Fruit fly (Drosophila melanogaster) whole organism, embryonic: ENCODE data around the gene CG17327.

Source experiments
- BEAF-32 ChIP-seq: fragments of 200-800 bp; sonication (Bioruptor generic); optimal IDR thresholded peaks from 3 replicates; lab custom pipeline; 2017; ENCODE audit warnings: missing biosample characterization, missing genetic modification characterization, mild to moderate bottlenecking, moderate library complexity, missing genetic modification reagents
- C15 ChIP-seq: fragments of 200-800 bp; sonication (Bioruptor generic); IDR thresholded peaks from 3 replicates; pipeline ENCODE4 v1.3.6; 2022; ENCODE audit warnings: missing biosample characterization, missing genetic modification characterization
- CG11504 ChIP-seq: fragments of 200-800 bp; sonication (Bioruptor generic); optimal IDR thresholded peaks from 3 replicates; lab custom pipeline; 2019; ENCODE audit warnings: missing biosample characterization, mild to moderate bottlenecking, missing genetic modification characterization, moderate library complexity
- CG13296 ChIP-seq: fragments of 200-800 bp; sonication (Bioruptor generic); optimal IDR thresholded peaks from 3 replicates; lab custom pipeline; 2018; ENCODE audit warnings: missing biosample characterization, mild to moderate bottlenecking, missing genetic modification characterization
- CG13424 ChIP-seq: fragments of 200-800 bp; sonication (Bioruptor generic); optimal IDR thresholded peaks from 2 replicates; lab custom pipeline; 2019; ENCODE audit warnings: missing biosample characterization, mild to moderate bottlenecking, missing genetic modification characterization, moderate library complexity
- CG14050 ChIP-seq: fragments of 200-800 bp; sonication (Bioruptor generic); IDR thresholded peaks from 3 replicates; pipeline ENCODE4 v1.3.6; 2022; ENCODE audit warnings: missing biosample characterization, missing genetic modification characterization
- CG17385 ChIP-seq: fragments of 200-800 bp; sonication (Bioruptor generic); optimal IDR thresholded peaks from 3 replicates; lab custom pipeline; 2018; ENCODE audit warnings: missing biosample characterization, mild to moderate bottlenecking, missing genetic modification characterization
- CG2889 ChIP-seq: fragments of 200-800 bp; sonication (Bioruptor generic); IDR thresholded peaks from 3 replicates; pipeline ENCODE4 v1.3.6; 2022; ENCODE audit warnings: missing biosample characterization, missing genetic modification characterization
- CG33213 ChIP-seq: fragments of 200-800 bp; sonication (Bioruptor generic); optimal IDR thresholded peaks from 3 replicates; lab custom pipeline; 2016; ENCODE audit warnings: missing biosample characterization, missing genetic modification characterization
- CG6765 ChIP-seq: fragments of 200-800 bp; sonication (Bioruptor generic); optimal IDR thresholded peaks from 3 replicates; lab custom pipeline; 2017; ENCODE audit warnings: missing biosample characterization, mild to moderate bottlenecking, missing genetic modification characterization
- CG7372 ChIP-seq: fragments of 200-800 bp; sonication (Bioruptor generic); IDR thresholded peaks from 2 replicates; pipeline ENCODE4 v1.3.6; 2022; ENCODE audit warnings: missing biosample characterization, missing genetic modification characterization
- CG7786 ChIP-seq: fragments of 200-800 bp; sonication (Bioruptor generic); optimal IDR thresholded peaks from 2 replicates; lab custom pipeline; 2016; ENCODE audit warnings: missing biosample characterization, missing genetic modification characterization
- CG9215 ChIP-seq: fragments of 200-800 bp; sonication (Bioruptor generic); IDR thresholded peaks from 2 replicates; pipeline ENCODE4 v1.3.6; 2022; ENCODE audit warnings: missing biosample characterization, missing genetic modification characterization
- CG9609 ChIP-seq: fragments of 200-800 bp; sonication (Bioruptor generic); optimal IDR thresholded peaks from 3 replicates; lab custom pipeline; 2016; ENCODE audit warnings: missing biosample characterization, missing genetic modification characterization
- Camta ChIP-seq: fragments of 200-800 bp; sonication (Bioruptor generic); optimal IDR thresholded peaks from 2 replicates; lab custom pipeline; 2016; ENCODE audit warnings: missing biosample characterization, missing genetic modification characterization
- CkIIα-i1 ChIP-seq: fragments of 200-800 bp; sonication (Bioruptor generic); IDR thresholded peaks from 2 replicates; pipeline ENCODE4 v1.3.6; 2022; ENCODE audit warnings: missing biosample characterization, missing genetic modification characterization
- Dad ChIP-seq: fragments of 200-800 bp; sonication (Bioruptor generic); optimal IDR thresholded peaks from 3 replicates; lab custom pipeline; 2016; ENCODE audit warnings: missing biosample characterization, missing genetic modification characterization
- Deaf1 ChIP-seq: fragments of 200-800 bp; optimal IDR thresholded peaks from 3 replicates; lab custom pipeline; 2019; ENCODE audit warnings: missing biosample characterization, mild to moderate bottlenecking, missing genetic modification characterization, moderate library complexity
- Dip3 ChIP-seq: fragments of 200-800 bp; sonication (Bioruptor generic); optimal IDR thresholded peaks from 3 replicates; lab custom pipeline; 2016; ENCODE audit warnings: missing biosample characterization, missing genetic modification characterization
- Dref ChIP-seq: fragments of 200-800 bp; sonication (Bioruptor generic); IDR thresholded peaks from 2 replicates; pipeline ENCODE4 v1.3.6; 2022; ENCODE audit warnings: missing biosample characterization, missing genetic modification characterization
- Ets65A ChIP-seq: fragments of 200-800 bp; sonication (Bioruptor generic); peaks from one replicate; lab custom pipeline; 2016; ENCODE audit warnings: missing biosample characterization, missing genetic modification characterization
- Gsc ChIP-seq: fragments of 200-800 bp; sonication (Bioruptor generic); IDR thresholded peaks from 2 replicates; pipeline ENCODE4 v1.3.6; 2022; ENCODE audit warnings: missing biosample characterization, missing genetic modification characterization
- HLH54F ChIP-seq: fragments of 200-800 bp; sonication (Bioruptor generic); optimal IDR thresholded peaks from 3 replicates; lab custom pipeline; 2016; ENCODE audit warnings: missing biosample characterization, missing genetic modification characterization
- Hand ChIP-seq: fragments of 200-800 bp; sonication (Bioruptor generic); optimal IDR thresholded peaks from 2 replicates; lab custom pipeline; 2017; ENCODE audit warnings: mild to moderate bottlenecking, missing biosample characterization, missing genetic modification reagents, missing genetic modification characterization
- Hey ChIP-seq: fragments of 200-800 bp; sonication (Bioruptor generic); optimal IDR thresholded peaks from 3 replicates; lab custom pipeline; 2018; ENCODE audit warnings: missing biosample characterization, mild to moderate bottlenecking, missing genetic modification characterization
- Med ChIP-seq: fragments of 200-800 bp; sonication (Bioruptor generic); peaks from one replicate; lab custom pipeline; 2016; ENCODE audit warnings: missing biosample characterization, missing genetic modification characterization, mild to moderate bottlenecking, inconsistent platforms, moderate library complexity
- Opbp ChIP-seq: fragments of 200-800 bp; sonication (Bioruptor generic); IDR thresholded peaks from 3 replicates; pipeline ENCODE4 v1.3.6; 2022; ENCODE audit warnings: missing biosample characterization, missing genetic modification characterization; ENCODE audit not compliant: partially characterized antibody
- Vsx1 ChIP-seq: fragments of 200-800 bp; sonication (Bioruptor generic); optimal IDR thresholded peaks from 2 replicates; lab custom pipeline; 2017; ENCODE audit warnings: missing biosample characterization, mild to moderate bottlenecking, missing genetic modification characterization, missing genetic modification reagents
- ato ChIP-seq: fragments of 200-800 bp; sonication (Bioruptor generic); IDR thresholded peaks from 2 replicates; pipeline ENCODE4 v1.3.6; 2022; ENCODE audit warnings: missing biosample characterization, missing genetic modification characterization; ENCODE audit not compliant: partially characterized antibody
- bcd ChIP-seq: fragments of 200-800 bp; sonication (Bioruptor generic); optimal IDR thresholded peaks from 2 replicates; lab custom pipeline; 2017; ENCODE audit warnings: missing biosample characterization, mild to moderate bottlenecking, missing genetic modification characterization
- fd3F ChIP-seq: fragments of 200-800 bp; sonication (Bioruptor generic); optimal IDR thresholded peaks from 2 replicates; lab custom pipeline; 2018; ENCODE audit warnings: missing biosample characterization, mild to moderate bottlenecking, missing genetic modification characterization, moderate library complexity
- fru ChIP-seq: fragments of >200 bp; optimal IDR thresholded peaks from 2 replicates; lab custom pipeline; 2017
- gcm2 ChIP-seq: fragments of 200-800 bp; sonication (Bioruptor generic); optimal IDR thresholded peaks from 2 replicates; lab custom pipeline; 2016; ENCODE audit warnings: missing biosample characterization, missing genetic modification characterization
- gem ChIP-seq: fragments of 200-800 bp; sonication (Bioruptor generic); optimal IDR thresholded peaks from 2 replicates; lab custom pipeline; 2019; ENCODE audit warnings: missing biosample characterization, mild to moderate bottlenecking, missing genetic modification characterization, moderate library complexity
- ind ChIP-seq: fragments of 200-800 bp; sonication (Bioruptor generic); optimal IDR thresholded peaks from 3 replicates; lab custom pipeline; 2016; ENCODE audit warnings: missing biosample characterization, missing genetic modification characterization
- klu ChIP-seq: fragments of 200-800 bp; sonication (Bioruptor generic); IDR thresholded peaks from 2 replicates; pipeline ENCODE4 v1.3.6; 2022; ENCODE audit warnings: missing biosample characterization, missing genetic modification characterization
- kni ChIP-seq: fragments of 200-800 bp; sonication (Bioruptor generic); optimal IDR thresholded peaks from 3 replicates; lab custom pipeline; 2017; ENCODE audit warnings: mild to moderate bottlenecking, missing biosample characterization, missing genetic modification reagents, missing genetic modification characterization
- knrl ChIP-seq: fragments of 200-800 bp; sonication (Bioruptor generic); IDR thresholded peaks from 3 replicates; pipeline ENCODE4 v1.3.6; 2022; ENCODE audit warnings: missing biosample characterization, missing genetic modification characterization; ENCODE audit not compliant: partially characterized antibody
- odd ChIP-seq: fragments of 200-800 bp; sonication (Bioruptor generic); optimal IDR thresholded peaks from 2 replicates; lab custom pipeline; 2017; ENCODE audit warnings: missing biosample characterization, mild to moderate bottlenecking, missing genetic modification characterization
- pum ChIP-seq: fragments of 200-800 bp; sonication (Bioruptor generic); optimal IDR thresholded peaks from 2 replicates; lab custom pipeline; 2016; ENCODE audit warnings: missing biosample characterization, missing genetic modification characterization
- rib ChIP-seq: fragments of 200-800 bp; sonication (Bioruptor generic); IDR thresholded peaks from 2 replicates; pipeline ENCODE4 v1.3.6; 2022; ENCODE audit warnings: missing biosample characterization, missing genetic modification characterization
- sens ChIP-seq: fragments of 200-800 bp; sonication (Bioruptor generic); peaks from one replicate; lab custom pipeline; 2016; ENCODE audit warnings: missing biosample characterization, missing genetic modification characterization
- slp2 ChIP-seq: fragments of 200-800 bp; sonication (Bioruptor generic); optimal IDR thresholded peaks from 2 replicates; lab custom pipeline; 2016; ENCODE audit warnings: missing biosample characterization, missing genetic modification characterization
- sqz ChIP-seq: fragments of 200-800 bp; sonication (Bioruptor generic); optimal IDR thresholded peaks from 3 replicates; lab custom pipeline; 2018; ENCODE audit warnings: missing biosample characterization, mild to moderate bottlenecking, missing genetic modification characterization
- stc ChIP-seq: fragments of 200-800 bp; sonication (Bioruptor generic); IDR thresholded peaks from 2 replicates; pipeline ENCODE4 v1.3.6; 2022; ENCODE audit warnings: missing biosample characterization, missing genetic modification characterization
- tgo ChIP-seq: fragments of 200-800 bp; sonication (Bioruptor generic); IDR thresholded peaks from 3 replicates; pipeline ENCODE4 v1.3.6; 2022; ENCODE audit warnings: missing biosample characterization, missing genetic modification characterization
- tin ChIP-seq: fragments of 200-800 bp; sonication (Bioruptor generic); optimal IDR thresholded peaks from 3 replicates; lab custom pipeline; 2016; ENCODE audit warnings: missing biosample characterization, missing genetic modification characterization
- trem ChIP-seq: fragments of 200-800 bp; optimal IDR thresholded peaks from 3 replicates; lab custom pipeline; 2019; ENCODE audit warnings: missing biosample characterization, mild to moderate bottlenecking, missing genetic modification characterization, moderate library complexity
- ttk ChIP-seq: fragments of 200-800 bp; sonication (Bioruptor generic); IDR thresholded peaks from 2 replicates; pipeline ENCODE4 v2.1.2; 2022; ENCODE audit warnings: missing biosample characterization, missing genetic modification characterization
- vnd ChIP-seq: fragments of 200-800 bp; sonication (Bioruptor generic); IDR thresholded peaks from 3 replicates; pipeline ENCODE4 v1.3.6; 2022; ENCODE audit warnings: missing biosample characterization, missing genetic modification characterization; ENCODE audit not compliant: partially characterized antibody

The CG17327 gene

dm6 chr3R:12960929-12961855 lies 36.3 kb downstream of the CG17327 start, which contains the start of gene Spc25 (continued):
- 0 out of 2 replicates have a peak, but pooled peaks have one; percentile 31 for TF ChIP-seq stc
- TF ChIP-seq CG7372 = no peak
- peak; percentile 66 for TF ChIP-seq pum (GFP tag; lab: Kevin White, UChicago)
- no peak for TF ChIP-seq Hand (GFP tag; lab: Kevin White, UChicago)
- TF ChIP-seq CG7786 (GFP tag; lab: Kevin White, UChicago) = peak; percentile 37
- TF ChIP-seq vnd (GFP tag; lab: Robert Waterston, UW) = peak; percentile 87
- TF ChIP-seq bcd (GFP tag; lab: Kevin White, UChicago) = no peak
- TF ChIP-seq Hey = no peak
- TF ChIP-seq CG9609 = peak; percentile 52
- TF ChIP-seq ato (GFP tag; lab: Robert Waterston, UW) = peak; percentile 95
- no peak for TF ChIP-seq gcm2 (GFP tag; lab: Kevin White, UChicago)
- peak; percentile 49; the same call in 1 of the 2 replicates for TF ChIP-seq CG9215 (GFP tag; lab: Robert Waterston, UW)
- peak; percentile 64 for TF ChIP-seq tin (GFP tag; lab: Kevin White, UChicago)
- TF ChIP-seq gem (tag; lab: Kevin White, UChicago) = peak; percentile 49
- peak; percentile 14; the same call in 1 of the 3 replicates for TF ChIP-seq tgo (GFP tag; lab: Robert Waterston, UW)
- TF ChIP-seq trem (tag; lab: Kevin White, UChicago) = peak; percentile 84
- no peak for TF ChIP-seq klu (GFP tag; lab: Robert Waterston, UW)
- no peak for TF ChIP-seq fru (lab: Kevin White, UChicago)
- peak; percentile 88 for TF ChIP-seq rib (GFP tag; lab: Robert Waterston, UW)
- TF ChIP-seq Ets65A (GFP tag; lab: Kevin White, UChicago) = peak; percentile 95
- TF ChIP-seq Dip3 (GFP tag; lab: Kevin White, UChicago) = peak; percentile 35
- peak; percentile 91 for TF ChIP-seq BEAF-32 (GFP tag; lab: Kevin White, UChicago)
- peak; percentile 26 for TF ChIP-seq fd3F
- TF ChIP-seq odd (GFP tag; lab: Kevin White, UChicago) = no peak
- TF ChIP-seq slp2 = peak; percentile 50
- peak; percentile 95 for TF ChIP-seq knrl (GFP tag; lab: Robert Waterston, UW)
- TF ChIP-seq CG14050 (GFP tag; lab: Robert Waterston, UW) = no peak
- peak; percentile 91 for TF ChIP-seq sens
- peak; percentile 97 for TF ChIP-seq Opbp (GFP tag; lab: Robert Waterston, UW)
- TF ChIP-seq Gsc (GFP tag; lab: Robert Waterston, UW) = no peak
- peak; percentile 18 for TF ChIP-seq CG13296 (GFP tag; lab: Kevin White, UChicago)
- peak; percentile 96 for TF ChIP-seq Dref (GFP tag; lab: Robert Waterston, UW)
- TF ChIP-seq ttk (GFP tag; lab: Robert Waterston, UW) = peak; percentile 41; the same call in 1 of the 2 replicates
- TF ChIP-seq ind (GFP tag; lab: Kevin White, UChicago) = peak; percentile 52
- TF ChIP-seq Dad = peak; percentile 73
- TF ChIP-seq CG2889 (GFP tag; lab: Robert Waterston, UW) = no peak
- TF ChIP-seq Vsx1 (GFP tag; lab: Kevin White, UChicago) = no peak
- TF ChIP-seq Deaf1 (tag; lab: Kevin White, UChicago) = no peak
- peak; percentile 26 for TF ChIP-seq CG11504
- no peak for TF ChIP-seq CG17385 (GFP tag; lab: Kevin White, UChicago)
- no peak for TF ChIP-seq CG13424 (tag; lab: Kevin White, UChicago)
- peak; percentile 76 for TF ChIP-seq HLH54F
- TF ChIP-seq Camta (GFP tag; lab: Kevin White, UChicago) = peak; percentile 42
- TF ChIP-seq Med (GFP tag; lab: Kevin White, UChicago) = peak; percentile 94
- no peak for TF ChIP-seq CG6765
- TF ChIP-seq sqz (GFP tag; lab: Kevin White, UChicago) = peak; percentile 38
- TF ChIP-seq CG33213 (GFP tag; lab: Kevin White, UChicago) = peak; percentile 84
- TF ChIP-seq kni (GFP tag; lab: Kevin White, UChicago) = no peak
- TF ChIP-seq C15 (GFP tag; lab: Robert Waterston, UW) = no peak
- TF ChIP-seq CkIIα-i1 (GFP tag; lab: Robert Waterston, UW) = no peak
